Fruit fly (Drosophila melanogaster): Measurements from ENCODE around the gene Prp40.
A peak's percentile ranks its signal among the peaks of the same experiment; 100 is the strongest.

Prp40 gene

dm6 chr2L:2976829-2977228, 46.2 kb upstream of the Prp40 start, which contains the start of the genes CG9641 and CG3165 (continued):
- TF ChIP-seq slbo (GFP tag; IDR thresholded peaks at IDR 0.05) (peak; percentile 87), B-H1 (GFP tag; IDR thresholded peaks at IDR 0.05) (peak; percentile 62), zf30C (GFP tag; optimal IDR thresholded peaks at IDR 0.05) (no peak), Atf-2 (GFP tag; optimal IDR thresholded peaks at IDR 0.05) (peak; percentile 92), gcm2 (GFP tag; optimal IDR thresholded peaks at IDR 0.05) (peak; percentile 76), CG30403 (GFP tag; optimal IDR thresholded peaks at IDR 0.05) (peak; percentile 92), CG10431 (GFP tag; optimal IDR thresholded peaks at IDR 0.05) (peak; percentile 54), Ssrp (tag; optimal IDR thresholded peaks at IDR 0.05) (peak; percentile 79), pum (GFP tag; optimal IDR thresholded peaks at IDR 0.05) (peak; percentile 92), CHES-1-like (GFP tag; optimal IDR thresholded peaks at IDR 0.05) (peak; percentile 88), CG10543 (GFP tag; optimal IDR thresholded peaks at IDR 0.05) (peak; percentile 70), Oaz (GFP tag; IDR thresholded peaks at IDR 0.05) (peak; percentile 66; the same call in 1 of the 2 replicates), pros (GFP tag; optimal IDR thresholded peaks at IDR 0.05) (no peak)

- TF ChIP-seq CG15514 (GFP tag; optimal IDR thresholded peaks at IDR 0.05) (peak; percentile 68), MBD-R2 (GFP tag; IDR thresholded peaks at IDR 0.05) (peak; percentile 92), CG1603 (tag; optimal IDR thresholded peaks at IDR 0.05) (peak; percentile 100), CG1024 (GFP tag; IDR thresholded peaks at IDR 0.05) (0 out of 2 replicates have a peak, but pooled peaks have one; percentile 11), CG16815 (GFP tag; optimal IDR thresholded peaks at IDR 0.05) (no peak), CG9797 (GFP tag; optimal IDR thresholded peaks at IDR 0.05) (peak; percentile 26), HmgZ (tag; optimal IDR thresholded peaks at IDR 0.05) (peak; percentile 7), CG11093 (GFP tag; IDR thresholded peaks at IDR 0.05) (no peak), Scr (GFP tag; IDR thresholded peaks at IDR 0.05; ENCODE audit: partially characterized antibody) (peak; percentile 40; the same call in 1 of the 2 replicates), CG2116 (GFP tag; optimal IDR thresholded peaks at IDR 0.05) (peak; percentile 49), Hmr (GFP tag; optimal IDR thresholded peaks at IDR 0.05) (no peak), CG12071 (GFP tag; optimal IDR thresholded peaks at IDR 0.05) (no peak), E2f2 (GFP tag; IDR thresholded peaks at IDR 0.05) (peak; percentile 73), CG8924 (tag; optimal IDR thresholded peaks at IDR 0.05) (peak; percentile 44), row (GFP tag; IDR thresholded peaks at IDR 0.05) (0 out of 3 replicates have a peak, but pooled peaks have one; percentile 18), CG14710 (tag; optimal IDR thresholded peaks at IDR 0.05) (peak; percentile 50), pfk (GFP tag; optimal IDR thresholded peaks at IDR 0.05) (peak; percentile 98), br (optimal IDR thresholded peaks at IDR 0.05) (no peak), CG14860 (GFP tag; IDR thresholded peaks at IDR 0.05; ENCODE audit: partially characterized antibody) (no peak), CG12942 (GFP tag; optimal IDR thresholded peaks at IDR 0.05) (no peak), CG10366 (GFP tag; IDR thresholded peaks at IDR 0.05) (no peak), MESR4 (GFP tag; optimal IDR thresholded peaks at IDR 0.05) (peak; percentile 61), CG3281 (GFP tag; optimal IDR thresholded peaks at IDR 0.05) (no peak), CG13775 (GFP tag; optimal IDR thresholded peaks at IDR 0.05) (peak; percentile 7), CG12659 (GFP tag; optimal IDR thresholded peaks at IDR 0.05) (peak; percentile 64), BEAF-32 (GFP tag; optimal IDR thresholded peaks at IDR 0.05) (peak; percentile 19), zen2 (GFP tag; IDR thresholded peaks at IDR 0.05; ENCODE audit: partially characterized antibody) (no peak), Sry-δ (GFP tag; optimal IDR thresholded peaks at IDR 0.05) (peak; percentile 14), Med (GFP tag) (peak; percentile 20), trem (tag; optimal IDR thresholded peaks at IDR 0.05) (peak; percentile 46), sens (GFP tag) (no peak), CG43689 (GFP tag; IDR thresholded peaks at IDR 0.05) (no peak), unc-4 (GFP tag; IDR thresholded peaks at IDR 0.05; ENCODE audit: partially characterized antibody) (0 out of 2 replicates have a peak, but pooled peaks have one; percentile 27), crp (GFP tag; optimal IDR thresholded peaks at IDR 0.05) (peak; percentile 87 to 97), aop (GFP tag; IDR thresholded peaks at IDR 0.05) (no peak), CG5953 (GFP tag; IDR thresholded peaks at IDR 0.05) (no peak), CG4617 (GFP tag; optimal IDR thresholded peaks at IDR 0.05; ENCODE audit: borderline replicate concordance) (peak; percentile 47)
These were observed 43.9 kb upstream of the Prp40 start, which contains the start of gene CG9643 for dm6 chr2L:2979091-2979490. TSS of gene CG9643 (minus strand) at chr2L:2979288.
